Fruit fly (Drosophila melanogaster) whole organism, embryonic: Measurements from ENCODE around the gene CG31076.

Experiments used
- B-H2 ChIP-seq: fragments of 200-800 bp; sonication (Bioruptor generic); optimal IDR thresholded peaks from 2 replicates; lab custom pipeline; 2018; ENCODE audit warnings: missing biosample characterization, mild to moderate bottlenecking, missing genetic modification characterization
- CG11695 ChIP-seq: fragments of 200-800 bp; sonication (Bioruptor generic); IDR thresholded peaks from 3 replicates; pipeline ENCODE4 v1.3.6; 2022; ENCODE audit warnings: missing biosample characterization, missing genetic modification characterization
- CG12391 ChIP-seq: fragments of 200-800 bp; sonication (Bioruptor generic); optimal IDR thresholded peaks from 3 replicates; lab custom pipeline; 2018; ENCODE audit warnings: missing biosample characterization, mild to moderate bottlenecking, missing genetic modification characterization, moderate library complexity
- CG14014 ChIP-seq: fragments of 200-800 bp; sonication (Bioruptor generic); IDR thresholded peaks from 2 replicates; pipeline ENCODE4 v1.3.6; 2022; ENCODE audit warnings: missing biosample characterization, missing genetic modification characterization
- CG15601 ChIP-seq: fragments of 200-800 bp; sonication (Bioruptor generic); optimal IDR thresholded peaks from 3 replicates; lab custom pipeline; 2019; ENCODE audit warnings: missing biosample characterization, mild to moderate bottlenecking, missing genetic modification characterization, moderate library complexity
- CG16779 ChIP-seq: fragments of 200-800 bp; sonication (Bioruptor generic); IDR thresholded peaks from 2 replicates; pipeline ENCODE4 v1.3.6; 2022; ENCODE audit warnings: missing biosample characterization, missing genetic modification characterization
- CG16813 ChIP-seq: fragments of 200-800 bp; sonication (Bioruptor generic); IDR thresholded peaks from 3 replicates; pipeline ENCODE4 v1.3.6; 2022; ENCODE audit warnings: missing biosample characterization, missing genetic modification characterization; ENCODE audit not compliant: partially characterized antibody
- CG17829 ChIP-seq: fragments of 200-800 bp; optimal IDR thresholded peaks from 2 replicates; lab custom pipeline; 2019; ENCODE audit warnings: missing biosample characterization, mild to moderate bottlenecking, missing genetic modification characterization, moderate library complexity
- CG2889 ChIP-seq: fragments of 200-800 bp; sonication (Bioruptor generic); IDR thresholded peaks from 3 replicates; pipeline ENCODE4 v1.3.6; 2022; ENCODE audit warnings: missing biosample characterization, missing genetic modification characterization
- CG30403 ChIP-seq: fragments of 200-800 bp; sonication (Bioruptor generic); optimal IDR thresholded peaks from 3 replicates; lab custom pipeline; 2016; ENCODE audit warnings: missing biosample characterization, missing genetic modification characterization
- CG30431 ChIP-seq: fragments of 200-800 bp; sonication (Bioruptor generic); optimal IDR thresholded peaks from 2 replicates; lab custom pipeline; 2017; ENCODE audit warnings: missing biosample characterization, missing genetic modification characterization
- CG32772 ChIP-seq: fragments of 200-800 bp; sonication (Bioruptor generic); IDR thresholded peaks from 2 replicates; pipeline ENCODE4 v1.3.6; 2022; ENCODE audit warnings: missing biosample characterization, missing genetic modification characterization
- CG34422 ChIP-seq: fragments of 200-800 bp; sonication (Bioruptor generic); IDR thresholded peaks from 3 replicates; pipeline ENCODE4 v1.3.6; 2022; ENCODE audit warnings: missing biosample characterization, missing genetic modification characterization
- CG3838 ChIP-seq: fragments of 200-800 bp; sonication (Bioruptor generic); optimal IDR thresholded peaks from 3 replicates; lab custom pipeline; 2016; ENCODE audit warnings: missing biosample characterization, missing genetic modification characterization
- CG4360 ChIP-seq: fragments of 200-800 bp; sonication (Bioruptor generic); IDR thresholded peaks from 2 replicates; pipeline ENCODE4 v1.3.6; 2022; ENCODE audit warnings: missing biosample characterization, missing genetic modification characterization
- CG4707 ChIP-seq: fragments of 200-800 bp; sonication (Bioruptor generic); optimal IDR thresholded peaks from 2 replicates; lab custom pipeline; 2018; ENCODE audit warnings: missing biosample characterization, mild to moderate bottlenecking, missing genetic modification characterization, moderate library complexity
- CG5245 ChIP-seq: fragments of 200-800 bp; sonication (Bioruptor generic); optimal IDR thresholded peaks from 3 replicates; lab custom pipeline; 2016; ENCODE audit warnings: missing biosample characterization, missing genetic modification characterization
- CG6813 ChIP-seq: fragments of 200-800 bp; sonication (Bioruptor generic); optimal IDR thresholded peaks from 2 replicates; lab custom pipeline; 2017; ENCODE audit warnings: missing biosample characterization, missing genetic modification characterization, mild to moderate bottlenecking, moderate library complexity, missing genetic modification reagents
- CG7928 ChIP-seq: fragments of 200-800 bp; sonication (Bioruptor generic); optimal IDR thresholded peaks from 2 replicates; lab custom pipeline; 2017; ENCODE audit warnings: missing biosample characterization, mild to moderate bottlenecking, missing genetic modification characterization
- CG8089 ChIP-seq: fragments of 200-800 bp; sonication (Bioruptor generic); optimal IDR thresholded peaks from 3 replicates; lab custom pipeline; 2016; ENCODE audit warnings: missing biosample characterization, missing genetic modification characterization
- CkIIα-i1 ChIP-seq: fragments of 200-800 bp; sonication (Bioruptor generic); IDR thresholded peaks from 2 replicates; pipeline ENCODE4 v1.3.6; 2022; ENCODE audit warnings: missing biosample characterization, missing genetic modification characterization
- Fer1 ChIP-seq: fragments of 200-800 bp; sonication (Bioruptor generic); optimal IDR thresholded peaks from 2 replicates; lab custom pipeline; 2017; ENCODE audit warnings: missing biosample characterization, mild to moderate bottlenecking, missing genetic modification characterization
- Fer2 ChIP-seq: fragments of 200-800 bp; sonication (Bioruptor generic); optimal IDR thresholded peaks from 2 replicates; lab custom pipeline; 2018; ENCODE audit warnings: missing biosample characterization, mild to moderate bottlenecking, missing genetic modification characterization, moderate library complexity
- Gug ChIP-seq: fragments of 200-800 bp; sonication (Bioruptor generic); IDR thresholded peaks from 4 replicates; pipeline ENCODE4 v1.3.6; 2022; ENCODE audit warnings: missing biosample characterization, missing genetic modification characterization
- Hr39 ChIP-seq: fragments of >200 bp; optimal IDR thresholded peaks from 2 replicates; lab custom pipeline; 2017
- Hr51 ChIP-seq, 2 experiments: fragments of 200-800 bp; sonication (Bioruptor generic); optimal IDR thresholded peaks; 2 replicates in 1 of 2; 3 replicates in 1 of 2; lab custom pipeline; 2016 to 2018; ENCODE audit warnings: missing biosample characterization in 2 of 2, missing genetic modification characterization in 2 of 2, mild to moderate bottlenecking in 1 of 2, moderate library complexity in 1 of 2
- Lhr ChIP-seq: fragments of 200-800 bp; sonication (Bioruptor generic); optimal IDR thresholded peaks from 3 replicates; lab custom pipeline; 2017; ENCODE audit warnings: mild to moderate bottlenecking, missing biosample characterization, missing genetic modification reagents, missing genetic modification characterization
- Lim3 ChIP-seq: fragments of 200-800 bp; sonication (Bioruptor generic); IDR thresholded peaks from 2 replicates; pipeline ENCODE4 v1.3.6; 2022; ENCODE audit warnings: missing biosample characterization, missing genetic modification characterization
- MBD-R2 ChIP-seq: fragments of 200-800 bp; sonication (Bioruptor generic); IDR thresholded peaks from 2 replicates; pipeline ENCODE4 v1.3.6; 2022; ENCODE audit warnings: missing biosample characterization, missing genetic modification characterization
- Meics ChIP-seq: fragments of 200-800 bp; sonication (Bioruptor generic); optimal IDR thresholded peaks from 2 replicates; lab custom pipeline; 2017; ENCODE audit warnings: missing biosample characterization, mild to moderate bottlenecking, missing genetic modification characterization
- Mes4 ChIP-seq: fragments of 200-800 bp; sonication (Bioruptor generic); optimal IDR thresholded peaks from 2 replicates; lab custom pipeline; 2016; ENCODE audit warnings: missing biosample characterization, missing genetic modification characterization
- Nf-YC ChIP-seq: fragments of 200-800 bp; optimal IDR thresholded peaks from 3 replicates; lab custom pipeline; 2019; ENCODE audit warnings: missing biosample characterization, mild to moderate bottlenecking, missing genetic modification characterization, moderate library complexity
- Oli ChIP-seq: fragments of 200-800 bp; sonication (Bioruptor generic); optimal IDR thresholded peaks from 2 replicates; lab custom pipeline; 2018; ENCODE audit warnings: missing biosample characterization, mild to moderate bottlenecking, missing genetic modification characterization, moderate library complexity
- Rfx ChIP-seq: fragments of 200-800 bp; sonication (Bioruptor generic); IDR thresholded peaks from 2 replicates; pipeline ENCODE4 v1.3.6; 2022; ENCODE audit warnings: missing biosample characterization, missing genetic modification characterization
- ab ChIP-seq: fragments of 200-800 bp; sonication (Bioruptor generic); optimal IDR thresholded peaks from 2 replicates; lab custom pipeline; 2016; ENCODE audit warnings: missing biosample characterization, missing genetic modification characterization
- ash1 ChIP-seq: fragments of 200-800 bp; sonication (Bioruptor generic); optimal IDR thresholded peaks from 2 replicates; lab custom pipeline; 2018; ENCODE audit warnings: missing biosample characterization, mild to moderate bottlenecking, missing genetic modification characterization
- bbx ChIP-seq: fragments of 200-800 bp; sonication (Bioruptor generic); IDR thresholded peaks from 2 replicates; pipeline ENCODE4 v1.3.6; 2022; ENCODE audit warnings: missing biosample characterization, missing genetic modification characterization; ENCODE audit not compliant: partially characterized antibody
- bigmax ChIP-seq: fragments of 200-800 bp; sonication (Bioruptor generic); optimal IDR thresholded peaks from 2 replicates; lab custom pipeline; 2018; ENCODE audit warnings: missing biosample characterization, mild to moderate bottlenecking, missing genetic modification characterization
- chinmo ChIP-seq: fragments of 200-800 bp; sonication (Bioruptor generic); IDR thresholded peaks from 4 replicates; pipeline ENCODE4 v1.3.6; 2022; ENCODE audit warnings: missing biosample characterization, missing genetic modification characterization; ENCODE audit not compliant: partially characterized antibody
- chn ChIP-seq: fragments of 200-800 bp; sonication (Bioruptor generic); optimal IDR thresholded peaks from 2 replicates; lab custom pipeline; 2016; ENCODE audit warnings: missing biosample characterization, missing genetic modification characterization
- dati ChIP-seq: fragments of 200-800 bp; sonication (Bioruptor generic); IDR thresholded peaks from 2 replicates; pipeline ENCODE4 v1.3.6; 2022; ENCODE audit warnings: missing biosample characterization, missing genetic modification characterization
- dysf ChIP-seq: fragments of 200-800 bp; sonication (Bioruptor generic); IDR thresholded peaks from 3 replicates; pipeline ENCODE4 v1.3.6; 2022; ENCODE audit warnings: missing biosample characterization, missing genetic modification characterization
- fd3F ChIP-seq: fragments of 200-800 bp; sonication (Bioruptor generic); optimal IDR thresholded peaks from 2 replicates; lab custom pipeline; 2018; ENCODE audit warnings: missing biosample characterization, mild to moderate bottlenecking, missing genetic modification characterization, moderate library complexity
- ind ChIP-seq: fragments of 200-800 bp; sonication (Bioruptor generic); optimal IDR thresholded peaks from 3 replicates; lab custom pipeline; 2016; ENCODE audit warnings: missing biosample characterization, missing genetic modification characterization
- kni ChIP-seq: fragments of 200-800 bp; sonication (Bioruptor generic); optimal IDR thresholded peaks from 3 replicates; lab custom pipeline; 2017; ENCODE audit warnings: mild to moderate bottlenecking, missing biosample characterization, missing genetic modification reagents, missing genetic modification characterization
- lbe ChIP-seq: fragments of 200-800 bp; sonication (Bioruptor generic); optimal IDR thresholded peaks from 2 replicates; lab custom pipeline; 2016; ENCODE audit warnings: missing biosample characterization, mild to moderate bottlenecking, missing genetic modification characterization
- lilli ChIP-seq: fragments of 200-800 bp; sonication (Bioruptor generic); optimal IDR thresholded peaks from 3 replicates; lab custom pipeline; 2016; ENCODE audit warnings: missing biosample characterization, missing genetic modification characterization
- ro ChIP-seq: fragments of 200-800 bp; sonication (Bioruptor generic); IDR thresholded peaks from 2 replicates; pipeline ENCODE4 v1.3.6; 2022; ENCODE audit warnings: missing biosample characterization, missing genetic modification characterization
- sima ChIP-seq: fragments of 200-800 bp; sonication (Bioruptor generic); optimal IDR thresholded peaks from 2 replicates; lab custom pipeline; 2016; ENCODE audit warnings: missing biosample characterization, missing genetic modification characterization
- sug ChIP-seq: fragments of 200-800 bp; optimal IDR thresholded peaks from 2 replicates; lab custom pipeline; 2019; ENCODE audit warnings: missing biosample characterization, mild to moderate bottlenecking, missing genetic modification characterization, moderate library complexity
- trh ChIP-seq: fragments of 200-800 bp; sonication (Bioruptor generic); optimal IDR thresholded peaks from 2 replicates; lab custom pipeline; 2016; ENCODE audit warnings: missing biosample characterization, missing genetic modification characterization

CG31076 gene

dm6 chr3R:26989802-26990509 is at the start of gene CG31076 (continued):
- TF ChIP-seq Nf-YC (tag; lab: Kevin White, UChicago) (peak; percentile 31), CG12391 (tag; lab: Kevin White, UChicago) (no peak), CkIIα-i1 (GFP tag; lab: Robert Waterston, UW) (no peak), Fer2 (tag; lab: Kevin White, UChicago) (no peak), CG34422 (GFP tag; lab: Robert Waterston, UW) (no peak), CG6813 (GFP tag; lab: Kevin White, UChicago) (no peak), Fer1 (GFP tag; lab: Kevin White, UChicago) (no peak), bigmax (GFP tag; lab: Kevin White, UChicago) (no peak), CG8089 (no peak), CG11695 (GFP tag; lab: Robert Waterston, UW) (0 out of 3 replicates have a peak, but pooled peaks have one; percentile 35), chn (GFP tag; lab: Kevin White, UChicago) (no peak), CG7928 (GFP tag; lab: Kevin White, UChicago) (no peak), Lim3 (GFP tag; lab: Robert Waterston, UW) (no peak), Meics (GFP tag; lab: Kevin White, UChicago) (peak; percentile 18), fd3F (GFP tag; lab: Kevin White, UChicago) (no peak), CG5245 (GFP tag; lab: Kevin White, UChicago) (no peak), MBD-R2 (GFP tag; lab: Robert Waterston, UW) (no peak), Mes4 (GFP tag; lab: Kevin White, UChicago) (no peak), Rfx (GFP tag; lab: Robert Waterston, UW) (no peak), sima (GFP tag; lab: Kevin White, UChicago) (no peak), CG16779 (GFP tag; lab: Robert Waterston, UW) (no peak), ro (GFP tag; lab: Robert Waterston, UW) (no peak), Hr51 (GFP tag; optimal IDR thresholded peaks at IDR 0.05; lab: Kevin White, UChicago) (peak in 1 of 2 experiments; percentile 63), sug (tag; lab: Kevin White, UChicago) (no peak), lilli (GFP tag; lab: Kevin White, UChicago) (peak; percentile 11), dati (GFP tag; lab: Robert Waterston, UW) (no peak), CG4707 (GFP tag; lab: Kevin White, UChicago) (no peak), CG2889 (GFP tag; lab: Robert Waterston, UW) (no peak), ind (peak; percentile 20), CG16813 (GFP tag; lab: Robert Waterston, UW) (no peak), CG15601 (tag; lab: Kevin White, UChicago) (no peak), bbx (no peak), lbe (GFP tag; lab: Kevin White, UChicago) (peak; percentile 78), CG32772 (GFP tag; lab: Robert Waterston, UW) (no peak), dysf (peak; percentile 43; the same call in 1 of the 3 replicates), CG14014 (GFP tag; lab: Robert Waterston, UW) (no peak), Lhr (GFP tag; lab: Kevin White, UChicago) (no peak), CG30431 (GFP tag; lab: Kevin White, UChicago) (no peak), CG4360 (GFP tag; lab: Robert Waterston, UW) (no peak), kni (GFP tag; lab: Kevin White, UChicago) (no peak), CG17829 (tag; lab: Kevin White, UChicago) (no peak), Hr39 (lab: Kevin White, UChicago) (no peak), CG3838 (GFP tag; lab: Kevin White, UChicago) (no peak), Gug (GFP tag; lab: Robert Waterston, UW) (no peak), Oli (tag; lab: Kevin White, UChicago) (peak; percentile 34), trh (GFP tag; lab: Kevin White, UChicago) (no peak), ab (GFP tag; lab: Kevin White, UChicago) (no peak), CG30403 (peak; percentile 35), chinmo (GFP tag; lab: Robert Waterston, UW) (0 out of 4 replicates have a peak, but pooled peaks have one; percentile 57), B-H2 (no peak), ash1 (GFP tag; lab: Kevin White, UChicago) (no peak)
